Fruit fly (Drosophila melanogaster) whole organism, adult: ENCODE data around the gene Ir68b.
A peak's percentile ranks its signal among the peaks of the same experiment; 100 is the strongest.

Source experiments
- CG14711 ChIP-seq: fragments of 200-800 bp; sonication (Bioruptor generic); optimal IDR thresholded peaks from 2 replicates; lab custom pipeline; 2018; ENCODE audit warnings: missing biosample characterization, mild to moderate bottlenecking, missing genetic modification characterization, moderate library complexity
- CG1620 ChIP-seq: fragments of 200-800 bp; sonication (Bioruptor generic); optimal IDR thresholded peaks from 2 replicates; lab custom pipeline; 2016; ENCODE audit warnings: missing biosample characterization, missing genetic modification characterization
- CG7101 ChIP-seq: fragments of 200-800 bp; sonication (Bioruptor generic); optimal IDR thresholded peaks from 2 replicates; lab custom pipeline; 2018; ENCODE audit warnings: missing biosample characterization, mild to moderate bottlenecking, missing genetic modification characterization, moderate library complexity
- Hr96 ChIP-seq: fragments of 200-800 bp; sonication (Bioruptor generic); optimal IDR thresholded peaks from 2 replicates; lab custom pipeline; 2016; ENCODE audit warnings: missing biosample characterization, missing genetic modification characterization

- TF ChIP-seq CG14711 (peak; percentile 3), CG1620 (GFP tag; lab: Kevin White, UChicago) (no peak), Hr96 (GFP tag; lab: Kevin White, UChicago) (no peak), CG7101 (tag; lab: Kevin White, UChicago) (no peak)
Observed at dm6 chr3L:12119875-12120485, 7.2 kb downstream of the Ir68b start, which contains the start of gene CG11560.
